Worm (Caenorhabditis elegans): ENCODE results near the gene T06A10.107.

T06A10.107 gene

DNA sequence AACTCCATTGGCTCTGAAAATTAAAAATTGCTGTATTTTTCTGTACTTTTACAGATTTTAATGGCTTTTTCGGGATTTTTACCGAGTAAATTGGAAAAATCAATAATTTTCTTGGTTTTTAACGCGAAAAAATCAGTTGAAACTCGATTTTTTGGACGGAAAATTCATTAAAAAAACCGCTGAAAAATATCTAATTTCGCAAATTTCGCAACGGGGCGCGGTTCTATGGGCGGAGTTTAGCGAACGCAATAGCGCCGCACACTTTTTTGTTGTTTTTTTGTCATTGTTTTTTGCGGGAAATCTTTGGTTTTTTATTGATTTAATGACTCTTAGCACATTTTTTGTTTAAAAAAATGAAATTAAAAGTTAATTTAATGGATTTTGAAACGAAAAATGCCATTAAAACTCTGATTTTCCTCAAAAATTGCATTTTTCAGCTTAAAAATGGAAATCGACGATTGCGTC lies 3.9 kb upstream of the T06A10.107 start, which contains the start of the genes mel-46 and lsy-13 (continued):
- TF ChIP-seq zag-1 (tag; optimal IDR thresholded peaks at IDR 0.05), result no peak
- TF ChIP-seq unc-130 (GFP tag; optimal IDR thresholded peaks at IDR 0.05), result peak; percentile 55
- TF ChIP-seq hmg-1.1 (GFP tag; IDR thresholded peaks at IDR 0.05), result peak; percentile 39; the same call in 1 of the 2 replicates
- TF ChIP-seq hlh-11 (tag; optimal IDR thresholded peaks at IDR 0.05), result peak; percentile 5
- TF ChIP-seq nhr-41 (GFP tag; IDR thresholded peaks at IDR 0.05), result no peak
- peak; percentile 70 for TF ChIP-seq mep-1 (tag; optimal IDR thresholded peaks at IDR 0.05)
- peak; percentile 29 for TF ChIP-seq dve-1 (tag; optimal IDR thresholded peaks at IDR 0.05; ENCODE audit: insufficient read depth)
- peak in 1 of 2 experiments; percentile 43 for TF ChIP-seq hif-1 (tag; optimal IDR thresholded peaks at IDR 0.05)
- TF ChIP-seq ceh-82 (tag; optimal IDR thresholded peaks at IDR 0.05), result no peak
- TF ChIP-seq nhr-48 (tag; optimal IDR thresholded peaks at IDR 0.05), result no peak

- TF ChIP-seq saeg-2 (GFP tag; IDR thresholded peaks at IDR 0.05) (no peak), zip-2 (tag; optimal IDR thresholded peaks at IDR 0.05) (no peak), ztf-11 (tag; optimal IDR thresholded peaks at IDR 0.05) (no peak), set-16 (GFP tag; IDR thresholded peaks at IDR 0.05) (peak; percentile 72), egl-43 (GFP tag; IDR thresholded peaks at IDR 0.05) (peak; percentile 65; the same call in 1 of the 2 replicates), ceh-44 (GFP tag; IDR thresholded peaks at IDR 0.05) (no peak)
These were observed 2.4 kb upstream of the T06A10.107 start for ce11 chrIV:16864876-16865275.

- TF ChIP-seq aly-2 (tag; optimal IDR thresholded peaks at IDR 0.05) (no peak), lsy-2 (tag; optimal IDR thresholded peaks at IDR 0.05) (peak; percentile 49 to 88), ama-1 (optimal IDR thresholded peaks at IDR 0.05) (peak; percentile 58), pqm-1 (tag; optimal IDR thresholded peaks at IDR 0.05) (no peak), attf-4 (tag; optimal IDR thresholded peaks at IDR 0.05) (no peak), daf-16 (GFP tag; optimal IDR thresholded peaks at IDR 0.05) (no peak), daf-16 (tag; optimal IDR thresholded peaks at IDR 0.05) (peak; percentile 48), madf-9 (GFP tag; conservative IDR thresholded peaks at IDR 0.05) (0 out of 2 replicates have a peak, but pooled peaks have one; percentile 10), nhr-102 (tag; optimal IDR thresholded peaks at IDR 0.05) (peak; percentile 57), nhr-10 (tag; optimal IDR thresholded peaks at IDR 0.05) (peak; percentile 16), lir-3 (tag; optimal IDR thresholded peaks at IDR 0.05) (no peak), mxl-2 (GFP tag; conservative IDR thresholded peaks at IDR 0.05) (no peak), lin-29 (GFP tag; IDR thresholded peaks at IDR 0.05) (no peak), R02D3.7 (tag; optimal IDR thresholded peaks at IDR 0.05) (peak; percentile 98), ceh-44 (GFP tag; IDR thresholded peaks at IDR 0.05) (0 out of 2 replicates have a peak, but pooled peaks have one; percentile 24), nhr-76 (tag; optimal IDR thresholded peaks at IDR 0.05) (no peak), F26F4.8 (GFP tag; conservative IDR thresholded peaks at IDR 0.05) (no peak), dmd-9 (GFP tag; IDR thresholded peaks at IDR 0.05) (peak; percentile 63; the same call in 1 of the 2 replicates), duxl-1 (tag; optimal IDR thresholded peaks at IDR 0.05; ENCODE audit: poor library complexity) (peak; percentile 55), F37D6.2 (tag; optimal IDR thresholded peaks at IDR 0.05) (peak; percentile 13), zfp-3 (GFP tag; conservative IDR thresholded peaks at IDR 0.05) (0 out of 2 replicates have a peak, but pooled peaks have one; percentile 59), zip-2 (tag; optimal IDR thresholded peaks at IDR 0.05) (no peak), nhr-28 (tag; optimal IDR thresholded peaks at IDR 0.05) (no peak), nhr-77 (tag; optimal IDR thresholded peaks at IDR 0.05) (peak; percentile 83), Y5F2A.4 (GFP tag; optimal IDR thresholded peaks at IDR 0.05) (no peak), F10B5.3 (tag; optimal IDR thresholded peaks at IDR 0.05) (no peak), dmd-6 (GFP tag; IDR thresholded peaks at IDR 0.05) (peak; percentile 59; the same call in 1 of the 2 replicates), sdz-12 (GFP tag; optimal IDR thresholded peaks at IDR 0.05) (no peak), hlh-30 (tag; optimal IDR thresholded peaks at IDR 0.05; ENCODE audit: insufficient read depth) (peak; percentile 33), nhr-11 (tag; optimal IDR thresholded peaks at IDR 0.05) (peak; percentile 45), egl-43 (GFP tag; IDR thresholded peaks at IDR 0.05) (peak; percentile 37; the same call in 1 of the 2 replicates), Y105C5A.15 (GFP tag; IDR thresholded peaks at IDR 0.05) (no peak), F49E8.2 (tag; optimal IDR thresholded peaks at IDR 0.05; ENCODE audit: borderline replicate concordance) (peak; percentile 60), lin-15B (tag; optimal IDR thresholded peaks at IDR 0.05) (peak; percentile 66), ces-1 (GFP tag; optimal IDR thresholded peaks at IDR 0.05) (no peak)
These were observed 1.8 kb upstream of the T06A10.107 start, which contains the start of gene gtsf-1 for ce11 chrIV:16865487-16865886. Gene gtsf-1, plus strand, starts transcription at chrIV:16865840.
